In genomic region chr2L:7993984-7994854, dm6 we compare ENCODE assay signal across 4 fruit fly cellular contexts.
TF ChIP-seq lines count a peak whose summit lies in the region.

pes (minus strand) TSS chr2L:7994184.

TF ChIP-seq in whole organism, adult, 20 proteins besides CTCF, POLR2A, EP300 and RAD21 (continued from another document):
- TF ChIP-seq CG33017 (tag; optimal IDR thresholded peaks at IDR 0.05; lab: Kevin White, UChicago) = no peak
- peak; percentile 88 for TF ChIP-seq Clk (GFP tag; optimal IDR thresholded peaks at IDR 0.05; lab: Kevin White, UChicago)

TF ChIP-seq in whole organism, embryonic, 481 proteins besides CTCF, POLR2A, EP300 and RAD21 (continued from another document and continues in another):
- TF ChIP-seq CG2712 (tag; optimal IDR thresholded peaks at IDR 0.05; lab: Kevin White, UChicago) = peak; percentile 89
- TF ChIP-seq CG14050 (GFP tag; IDR thresholded peaks at IDR 0.05; lab: Robert Waterston, UW) = peak; percentile 86
- peak; percentile 90 for TF ChIP-seq CG11085 (GFP tag; IDR thresholded peaks at IDR 0.05; lab: Robert Waterston, UW)
- TF ChIP-seq dpn (GFP tag; optimal IDR thresholded peaks at IDR 0.05; lab: Kevin White, UChicago) = peak; percentile 88 to 91
- TF ChIP-seq run (tag; optimal IDR thresholded peaks at IDR 0.05; lab: Kevin White, UChicago) = no peak
- peak; percentile 90 for TF ChIP-seq Six4 (GFP tag; optimal IDR thresholded peaks at IDR 0.05; lab: Kevin White, UChicago)
- TF ChIP-seq CG6813 (GFP tag; optimal IDR thresholded peaks at IDR 0.05; lab: Kevin White, UChicago) = peak; percentile 92
- no peak for TF ChIP-seq Bdp1 (GFP tag; optimal IDR thresholded peaks at IDR 0.05; lab: Kevin White, UChicago)
- TF ChIP-seq phol (tag; optimal IDR thresholded peaks at IDR 0.05; lab: Kevin White, UChicago) = peak; percentile 93
- TF ChIP-seq CG17359 (tag; optimal IDR thresholded peaks at IDR 0.05; lab: Kevin White, UChicago) = peak; percentile 88
- no peak for TF ChIP-seq CG11723 (GFP tag; optimal IDR thresholded peaks at IDR 0.05; lab: Kevin White, UChicago)
- peak; percentile 95 for TF ChIP-seq Abd-B (GFP tag; optimal IDR thresholded peaks at IDR 0.05; lab: Kevin White, UChicago)
- TF ChIP-seq CG12236 (GFP tag; optimal IDR thresholded peaks at IDR 0.05; lab: Kevin White, UChicago) = no peak
- TF ChIP-seq CkIIα-i1 (GFP tag; IDR thresholded peaks at IDR 0.05; lab: Robert Waterston, UW) = peak; percentile 50; the same call in 1 of the 2 replicates
- peak; percentile 53 for TF ChIP-seq chn (GFP tag; optimal IDR thresholded peaks at IDR 0.05; lab: Kevin White, UChicago)
- TF ChIP-seq Antp (GFP tag; optimal IDR thresholded peaks at IDR 0.05; lab: Kevin White, UChicago) = peak; percentile 81
- peak; percentile 87 for TF ChIP-seq CG6272 (GFP tag; IDR thresholded peaks at IDR 0.05; lab: Robert Waterston, UW)
- peak; percentile 63 for TF ChIP-seq salm (tag; optimal IDR thresholded peaks at IDR 0.05; lab: Kevin White, UChicago)
- TF ChIP-seq bigmax (GFP tag; optimal IDR thresholded peaks at IDR 0.05; lab: Kevin White, UChicago) = no peak
- no peak for TF ChIP-seq pan (optimal IDR thresholded peaks at IDR 0.05; lab: Kevin White, UChicago)
- peak in 1 of 2 experiments; percentile 93 for TF ChIP-seq pan (GFP tag; optimal IDR thresholded peaks at IDR 0.05 in 1 of 2, IDR thresholded peaks at IDR 0.05 in 1 of 2)
- TF ChIP-seq ro (GFP tag; IDR thresholded peaks at IDR 0.05; lab: Robert Waterston, UW) = no peak
- TF ChIP-seq CG9817 (tag; optimal IDR thresholded peaks at IDR 0.05; lab: Kevin White, UChicago) = peak; percentile 84
- peak; percentile 92 for TF ChIP-seq slbo (GFP tag; IDR thresholded peaks at IDR 0.05; lab: Robert Waterston, UW)
- no peak for TF ChIP-seq lmd (GFP tag; IDR thresholded peaks at IDR 0.05; lab: Robert Waterston, UW)
- no peak for TF ChIP-seq Lpt (GFP tag; optimal IDR thresholded peaks at IDR 0.05; lab: Kevin White, UChicago)
- peak; percentile 40 for TF ChIP-seq Sry-β (GFP tag; optimal IDR thresholded peaks at IDR 0.05; lab: Kevin White, UChicago)
- TF ChIP-seq B-H1 (GFP tag; IDR thresholded peaks at IDR 0.05; lab: Robert Waterston, UW) = peak; percentile 86
- TF ChIP-seq CG7556 (GFP tag; optimal IDR thresholded peaks at IDR 0.05; lab: Kevin White, UChicago) = peak; percentile 82
- peak; percentile 31 for TF ChIP-seq CG33557 (GFP tag; optimal IDR thresholded peaks at IDR 0.05; lab: Kevin White, UChicago)
- TF ChIP-seq CG9932 (GFP tag; IDR thresholded peaks at IDR 0.05; lab: Robert Waterston, UW) = peak; percentile 81
- TF ChIP-seq cato (GFP tag; optimal IDR thresholded peaks at IDR 0.05; lab: Kevin White, UChicago; ENCODE audit: borderline replicate concordance) = no peak
- peak; percentile 55 to 59 for TF ChIP-seq tll (GFP tag; optimal IDR thresholded peaks at IDR 0.05; lab: Kevin White, UChicago)
- TF ChIP-seq fd3F (GFP tag; optimal IDR thresholded peaks at IDR 0.05; lab: Kevin White, UChicago) = peak; percentile 84
- peak; percentile 88 for TF ChIP-seq CG32767 (GFP tag; IDR thresholded peaks at IDR 0.05; lab: Robert Waterston, UW)
- peak; percentile 70 for TF ChIP-seq repo (GFP tag; optimal IDR thresholded peaks at IDR 0.05; lab: Kevin White, UChicago)
- peak; percentile 92 for TF ChIP-seq Fer3 (tag; optimal IDR thresholded peaks at IDR 0.05; lab: Kevin White, UChicago)
- peak; percentile 97 for TF ChIP-seq CG18599 (GFP tag; optimal IDR thresholded peaks at IDR 0.05; lab: Kevin White, UChicago)
- peak; percentile 84 for TF ChIP-seq Oli (tag; optimal IDR thresholded peaks at IDR 0.05; lab: Kevin White, UChicago)
- TF ChIP-seq Dll (GFP tag; IDR thresholded peaks at IDR 0.05; lab: Robert Waterston, UW; ENCODE audit: partially characterized antibody) = peak; percentile 27; the same call in 1 of the 4 replicates
- peak; percentile 88 for TF ChIP-seq Sox102F (GFP tag; optimal IDR thresholded peaks at IDR 0.05; lab: Kevin White, UChicago)
- peak; percentile 88 for TF ChIP-seq CG18262 (tag; optimal IDR thresholded peaks at IDR 0.05; lab: Kevin White, UChicago)
- peak; percentile 92 for TF ChIP-seq CG12659 (GFP tag; optimal IDR thresholded peaks at IDR 0.05; lab: Kevin White, UChicago)

TF ChIP-seq in whole organism, prepupa, 60 proteins besides CTCF, POLR2A, EP300 and RAD21 (continued from another document):
- TF ChIP-seq Eip78C (GFP tag; lab: Kevin White, UChicago) (peak; percentile 99), Sox14 (GFP tag; optimal IDR thresholded peaks at IDR 0.05; lab: Kevin White, UChicago) (peak; percentile 91), Eip93F (GFP tag; optimal IDR thresholded peaks at IDR 0.05; lab: Kevin White, UChicago) (peak; percentile 93), Hr39 (GFP tag; optimal IDR thresholded peaks at IDR 0.05; lab: Kevin White, UChicago) (peak; percentile 22), topi (GFP tag; optimal IDR thresholded peaks at IDR 0.05; lab: Kevin White, UChicago) (peak; percentile 96), net (GFP tag; optimal IDR thresholded peaks at IDR 0.05; lab: Kevin White, UChicago) (peak; percentile 91), fkh (GFP tag; optimal IDR thresholded peaks at IDR 0.05; lab: Kevin White, UChicago) (peak; percentile 96), Lpt (GFP tag; optimal IDR thresholded peaks at IDR 0.05; lab: Kevin White, UChicago) (peak; percentile 82), CG8319 (GFP tag; optimal IDR thresholded peaks at IDR 0.05; lab: Kevin White, UChicago) (peak; percentile 88), CG16779 (tag; optimal IDR thresholded peaks at IDR 0.05; lab: Kevin White, UChicago) (peak; percentile 81), CG1621 (tag; optimal IDR thresholded peaks at IDR 0.05; lab: Kevin White, UChicago) (peak; percentile 2), pdm3 (GFP tag; optimal IDR thresholded peaks at IDR 0.05; lab: Kevin White, UChicago) (peak; percentile 10), ss (GFP tag; optimal IDR thresholded peaks at IDR 0.05; lab: Kevin White, UChicago) (peak; percentile 92 to 96), dac (GFP tag; optimal IDR thresholded peaks at IDR 0.05; lab: Kevin White, UChicago) (peak; percentile 34), Gug (GFP tag; IDR thresholded peaks at IDR 0.05; lab: Robert Waterston, UW) (peak; percentile 92), lz (GFP tag; optimal IDR thresholded peaks at IDR 0.05; lab: Kevin White, UChicago) (peak; percentile 29), Met (GFP tag; optimal IDR thresholded peaks at IDR 0.05; lab: Kevin White, UChicago) (peak; percentile 95), CG6276 (GFP tag; optimal IDR thresholded peaks at IDR 0.05; lab: Kevin White, UChicago) (peak; percentile 91), CG8119 (GFP tag; IDR thresholded peaks at IDR 0.05; lab: Robert Waterston, UW) (no peak), Hr38 (GFP tag; optimal IDR thresholded peaks at IDR 0.05; lab: Kevin White, UChicago) (no peak), Sox102F (GFP tag; optimal IDR thresholded peaks at IDR 0.05; lab: Kevin White, UChicago) (peak; percentile 82), Smox (GFP tag; optimal IDR thresholded peaks at IDR 0.05; lab: Kevin White, UChicago) (peak; percentile 31), svp (GFP tag; lab: Kevin White, UChicago) (peak; percentile 98), Ets96B (tag; optimal IDR thresholded peaks at IDR 0.05; lab: Kevin White, UChicago) (peak; percentile 81), CG4318 (GFP tag; optimal IDR thresholded peaks at IDR 0.05; lab: Kevin White, UChicago) (peak; percentile 69), CG3919 (GFP tag; optimal IDR thresholded peaks at IDR 0.05; lab: Kevin White, UChicago) (peak; percentile 94), CG34406 (GFP tag; optimal IDR thresholded peaks at IDR 0.05; lab: Kevin White, UChicago) (peak; percentile 78), CG10631 (GFP tag; optimal IDR thresholded peaks at IDR 0.05; lab: Kevin White, UChicago) (peak; percentile 51), cyc (GFP tag; optimal IDR thresholded peaks at IDR 0.05; lab: Kevin White, UChicago) (peak; percentile 92), salr (GFP tag; optimal IDR thresholded peaks at IDR 0.05; lab: Kevin White, UChicago) (peak in 1 of 2 experiments; percentile 71), esn (GFP tag; optimal IDR thresholded peaks at IDR 0.05; lab: Kevin White, UChicago) (peak; percentile 40), CG6808 (GFP tag; optimal IDR thresholded peaks at IDR 0.05; lab: Kevin White, UChicago) (peak; percentile 94), dsx (GFP tag; optimal IDR thresholded peaks at IDR 0.05; lab: Kevin White, UChicago; ENCODE audit: poor library complexity, severe bottlenecking) (peak; percentile 80), CG3032 (tag; optimal IDR thresholded peaks at IDR 0.05; lab: Kevin White, UChicago) (peak; percentile 80), Hr4 (GFP tag; optimal IDR thresholded peaks at IDR 0.05; lab: Kevin White, UChicago) (peak; percentile 93), Ets21C (GFP tag; optimal IDR thresholded peaks at IDR 0.05; lab: Kevin White, UChicago) (no peak), achi (GFP tag; optimal IDR thresholded peaks at IDR 0.05; lab: Kevin White, UChicago) (peak; percentile 42), spab (GFP tag; optimal IDR thresholded peaks at IDR 0.05; lab: Kevin White, UChicago) (peak; percentile 89), CG6792 (GFP tag; optimal IDR thresholded peaks at IDR 0.05; lab: Kevin White, UChicago) (peak; percentile 89), CG32006 (GFP tag; optimal IDR thresholded peaks at IDR 0.05; lab: Kevin White, UChicago) (peak; percentile 89), fd59A (GFP tag; optimal IDR thresholded peaks at IDR 0.05; lab: Kevin White, UChicago) (peak; percentile 9)

TF ChIP-seq in whole organism, wandering third instar larva, 38 proteins besides CTCF, POLR2A, EP300 and RAD21 (continued from another document):
- peak; percentile 82 for TF ChIP-seq Rel (GFP tag; optimal IDR thresholded peaks at IDR 0.05; lab: Kevin White, UChicago)
- TF ChIP-seq Rel (tag; optimal IDR thresholded peaks at IDR 0.05; lab: Kevin White, UChicago) = peak; percentile 45
- TF ChIP-seq Sp1 (GFP tag; optimal IDR thresholded peaks at IDR 0.05; lab: Kevin White, UChicago) = peak; percentile 16
- peak; percentile 93 for TF ChIP-seq rgr (GFP tag; optimal IDR thresholded peaks at IDR 0.05; lab: Kevin White, UChicago)
- TF ChIP-seq HLH106 (tag; optimal IDR thresholded peaks at IDR 0.05; lab: Kevin White, UChicago) = peak; percentile 85
- peak; percentile 83 for TF ChIP-seq sv (GFP tag; optimal IDR thresholded peaks at IDR 0.05; lab: Kevin White, UChicago)
- TF ChIP-seq woc (GFP tag; optimal IDR thresholded peaks at IDR 0.05; lab: Kevin White, UChicago) = peak; percentile 99
- peak; percentile 97 for TF ChIP-seq fru (GFP tag; optimal IDR thresholded peaks at IDR 0.05; lab: Kevin White, UChicago)
- TF ChIP-seq GATAd (GFP tag; optimal IDR thresholded peaks at IDR 0.05; lab: Kevin White, UChicago) = no peak
- TF ChIP-seq br (GFP tag; optimal IDR thresholded peaks at IDR 0.05; lab: Kevin White, UChicago) = peak; percentile 35
- TF ChIP-seq OdsH (GFP tag; optimal IDR thresholded peaks at IDR 0.05; lab: Kevin White, UChicago) = peak; percentile 48
- no peak for TF ChIP-seq pan (optimal IDR thresholded peaks at IDR 0.05; lab: Kevin White, UChicago)
- TF ChIP-seq Myc (optimal IDR thresholded peaks at IDR 0.05; lab: Kevin White, UChicago) = peak; percentile 43
